Worm (Caenorhabditis elegans): ENCODE data around the gene pxn-1.

ce11 chrV:8467031-8467430 is 27.7 kb upstream of the pxn-1 start, which contains the start of gene mrpl-4:
- no peak for TF ChIP-seq ref-2 (tag; optimal IDR thresholded peaks at IDR 0.05)
- TF ChIP-seq pha-2 (tag; optimal IDR thresholded peaks at IDR 0.05): no peak
- no peak for TF ChIP-seq pha-4 (tag; optimal IDR thresholded peaks at IDR 0.05)
- TF ChIP-seq nfya-1 (tag; optimal IDR thresholded peaks at IDR 0.05): no peak
- TF ChIP-seq ama-1 (optimal IDR thresholded peaks at IDR 0.05): no peak
- TF ChIP-seq C38D4.7 (GFP tag; optimal IDR thresholded peaks at IDR 0.05): no peak
- TF ChIP-seq rnt-1 (tag; optimal IDR thresholded peaks at IDR 0.05): no peak
- no peak for TF ChIP-seq ets-4 (tag; optimal IDR thresholded peaks at IDR 0.05)
- no peak for TF ChIP-seq ceh-2 (tag; optimal IDR thresholded peaks at IDR 0.05)
- TF ChIP-seq K09A11.1 (tag; optimal IDR thresholded peaks at IDR 0.05; ENCODE audit: insufficient read depth): no peak
- no peak for TF ChIP-seq pros-1 (tag; optimal IDR thresholded peaks at IDR 0.05)
- no peak for TF ChIP-seq elt-2 (tag; optimal IDR thresholded peaks at IDR 0.05)
- no peak for TF ChIP-seq fkh-10 (GFP tag; optimal IDR thresholded peaks at IDR 0.05)

All from whole organism, late embryonic.